Fruit fly (Drosophila melanogaster) whole organism, embryonic: ENCODE data around the gene Polr2I.

Experiments
- ATbp ChIP-seq: fragments of 200-800 bp; sonication (Bioruptor generic); optimal IDR thresholded peaks from 2 replicates; lab custom pipeline; 2017; ENCODE audit warnings: missing biosample characterization, mild to moderate bottlenecking, missing genetic modification characterization, missing genetic modification reagents
- Atf-2 ChIP-seq: fragments of 200-800 bp; sonication (Bioruptor generic); optimal IDR thresholded peaks from 2 replicates; lab custom pipeline; 2016; ENCODE audit warnings: missing biosample characterization, missing genetic modification characterization
- Awh ChIP-seq: fragments of 200-800 bp; sonication (Bioruptor generic); IDR thresholded peaks from 2 replicates; pipeline ENCODE4, ENCODE4 v1.3.6; 2022; ENCODE audit warnings: missing biosample characterization, missing genetic modification characterization
- C15 ChIP-seq: fragments of 200-800 bp; sonication (Bioruptor generic); IDR thresholded peaks from 3 replicates; pipeline ENCODE4 v1.3.6; 2022; ENCODE audit warnings: missing biosample characterization, missing genetic modification characterization
- CG1024 ChIP-seq: fragments of 200-800 bp; sonication (Bioruptor generic); IDR thresholded peaks from 2 replicates; pipeline ENCODE4 v1.3.6; 2022; ENCODE audit warnings: missing biosample characterization, missing genetic modification characterization
- CG10267 ChIP-seq: fragments of 200-800 bp; sonication (Bioruptor generic); optimal IDR thresholded peaks from 2 replicates; lab custom pipeline; 2018; ENCODE audit warnings: missing biosample characterization, mild to moderate bottlenecking, missing genetic modification characterization, moderate library complexity
- CG10321 ChIP-seq: fragments of 200-800 bp; sonication (Bioruptor generic); IDR thresholded peaks from 2 replicates; pipeline ENCODE4 v1.3.6; 2022; ENCODE audit warnings: missing biosample characterization, missing genetic modification characterization
- CG10462 ChIP-seq: fragments of 200-800 bp; sonication (Bioruptor generic); optimal IDR thresholded peaks from 2 replicates; lab custom pipeline; 2016; ENCODE audit warnings: missing biosample characterization, missing genetic modification characterization
- CG11247 ChIP-seq: fragments of 200-800 bp; sonication (Bioruptor generic); IDR thresholded peaks from 2 replicates; pipeline ENCODE4 v1.3.6; 2022; ENCODE audit warnings: missing biosample characterization, missing genetic modification characterization
- CG12236 ChIP-seq: fragments of 200-800 bp; sonication (Bioruptor generic); optimal IDR thresholded peaks from 2 replicates; lab custom pipeline; 2016; ENCODE audit warnings: missing biosample characterization, missing genetic modification characterization
- CG12744 ChIP-seq: fragments of 200-800 bp; sonication (Bioruptor generic); optimal IDR thresholded peaks from 2 replicates; lab custom pipeline; 2016; ENCODE audit warnings: missing biosample characterization, missing genetic modification characterization
- CG13424 ChIP-seq: fragments of 200-800 bp; sonication (Bioruptor generic); optimal IDR thresholded peaks from 2 replicates; lab custom pipeline; 2019; ENCODE audit warnings: missing biosample characterization, mild to moderate bottlenecking, missing genetic modification characterization, moderate library complexity
- CG3407 ChIP-seq: fragments of 200-800 bp; sonication (Bioruptor generic); optimal IDR thresholded peaks from 2 replicates; lab custom pipeline; 2018; ENCODE audit warnings: missing biosample characterization, mild to moderate bottlenecking, missing genetic modification characterization
- CG34376 ChIP-seq: fragments of 200-800 bp; sonication (Bioruptor generic); optimal IDR thresholded peaks from 2 replicates; lab custom pipeline; 2018; ENCODE audit warnings: missing biosample characterization, mild to moderate bottlenecking, missing genetic modification characterization
- CG42726 ChIP-seq: fragments of 200-800 bp; sonication (Bioruptor generic); IDR thresholded peaks from 2 replicates; pipeline ENCODE4 v1.3.6; 2022; ENCODE audit warnings: missing biosample characterization, missing genetic modification characterization; ENCODE audit not compliant: partially characterized antibody
- CG6254 ChIP-seq: fragments of 200-800 bp; sonication (Bioruptor generic); optimal IDR thresholded peaks from 3 replicates; lab custom pipeline; 2017; ENCODE audit warnings: mild to moderate bottlenecking, missing biosample characterization, missing genetic modification reagents, missing genetic modification characterization
- CG6689 ChIP-seq: fragments of 200-800 bp; sonication (Bioruptor generic); IDR thresholded peaks from 2 replicates; pipeline ENCODE4 v1.3.6; 2022; ENCODE audit warnings: missing biosample characterization, missing genetic modification characterization
- CG7271 ChIP-seq: fragments of 200-800 bp; sonication (Bioruptor generic); optimal IDR thresholded peaks from 2 replicates; lab custom pipeline; 2018; ENCODE audit warnings: missing biosample characterization, mild to moderate bottlenecking, missing genetic modification characterization, moderate library complexity
- CG7556 ChIP-seq: fragments of 200-800 bp; sonication (Bioruptor generic); optimal IDR thresholded peaks from 2 replicates; lab custom pipeline; 2017; ENCODE audit warnings: missing biosample characterization, mild to moderate bottlenecking, missing genetic modification characterization
- Dad ChIP-seq: fragments of 200-800 bp; sonication (Bioruptor generic); optimal IDR thresholded peaks from 3 replicates; lab custom pipeline; 2016; ENCODE audit warnings: missing biosample characterization, missing genetic modification characterization
- Dip3 ChIP-seq: fragments of 200-800 bp; sonication (Bioruptor generic); optimal IDR thresholded peaks from 3 replicates; lab custom pipeline; 2016; ENCODE audit warnings: missing biosample characterization, missing genetic modification characterization
- Elba2 ChIP-seq: fragments of 200-800 bp; sonication (Bioruptor generic); optimal IDR thresholded peaks from 3 replicates; lab custom pipeline; 2016; ENCODE audit warnings: missing biosample characterization, missing genetic modification characterization
- Gug ChIP-seq: fragments of 200-800 bp; sonication (Bioruptor generic); IDR thresholded peaks from 4 replicates; pipeline ENCODE4 v1.3.6; 2022; ENCODE audit warnings: missing biosample characterization, missing genetic modification characterization
- Hmr ChIP-seq: fragments of 200-800 bp; sonication (Bioruptor generic); optimal IDR thresholded peaks from 3 replicates; lab custom pipeline; 2017; ENCODE audit warnings: mild to moderate bottlenecking, missing biosample characterization, missing genetic modification reagents, missing genetic modification characterization
- Hmx ChIP-seq: fragments of 200-800 bp; sonication (Bioruptor generic); optimal IDR thresholded peaks from 2 replicates; lab custom pipeline; 2016; ENCODE audit warnings: missing biosample characterization, missing genetic modification characterization
- Kr ChIP-seq: fragments of 200-800 bp; sonication (Bioruptor generic); optimal IDR thresholded peaks from 2 replicates; lab custom pipeline; 2017; ENCODE audit warnings: missing biosample characterization, mild to moderate bottlenecking, missing genetic modification characterization
- Med ChIP-seq: fragments of 200-800 bp; sonication (Bioruptor generic); peaks from one replicate; lab custom pipeline; 2016; ENCODE audit warnings: missing biosample characterization, missing genetic modification characterization, mild to moderate bottlenecking, inconsistent platforms, moderate library complexity
- Oli ChIP-seq: fragments of 200-800 bp; sonication (Bioruptor generic); optimal IDR thresholded peaks from 2 replicates; lab custom pipeline; 2018; ENCODE audit warnings: missing biosample characterization, mild to moderate bottlenecking, missing genetic modification characterization, moderate library complexity
- Stat92E ChIP-seq, 3 experiments: fragments of >200 bp in 2 of 3; fragments of 200-800 bp in 1 of 3; sonication (Bioruptor generic) in 1 of 3; optimal IDR thresholded peaks; 2 replicates each; lab custom pipeline; 2017 to 2019; ENCODE audit warnings: missing biosample characterization in 3 of 3, missing genetic modification characterization in 3 of 3, mild to moderate bottlenecking in 1 of 3, moderate library complexity in 1 of 3
- Xrp1 ChIP-seq: fragments of 200-800 bp; sonication (Bioruptor generic); IDR thresholded peaks from 2 replicates; pipeline ENCODE4 v1.3.6; 2022; ENCODE audit warnings: missing biosample characterization, missing genetic modification characterization
- cato ChIP-seq: fragments of 200-800 bp; sonication (Bioruptor generic); optimal IDR thresholded peaks from 2 replicates; lab custom pipeline; 2016; ENCODE audit warnings: missing biosample characterization, missing genetic modification characterization, borderline replicate concordance
- caup ChIP-seq: fragments of 200-800 bp; sonication (Bioruptor generic); optimal IDR thresholded peaks from 3 replicates; lab custom pipeline; 2017; ENCODE audit warnings: missing biosample characterization, mild to moderate bottlenecking, missing genetic modification characterization, moderate library complexity; ENCODE audit not compliant: severe bottlenecking
- chn ChIP-seq: fragments of 200-800 bp; sonication (Bioruptor generic); optimal IDR thresholded peaks from 2 replicates; lab custom pipeline; 2016; ENCODE audit warnings: missing biosample characterization, missing genetic modification characterization
- disco-r ChIP-seq: fragments of 200-800 bp; sonication (Bioruptor generic); optimal IDR thresholded peaks from 2 replicates; lab custom pipeline; 2016; ENCODE audit warnings: missing biosample characterization, missing genetic modification characterization
- exex ChIP-seq: fragments of 200-800 bp; sonication (Bioruptor generic); optimal IDR thresholded peaks from 4 replicates; lab custom pipeline; 2018; ENCODE audit warnings: missing biosample characterization, mild to moderate bottlenecking, missing genetic modification characterization, moderate library complexity
- fd96Cb ChIP-seq: fragments of 200-800 bp; sonication (Bioruptor generic); optimal IDR thresholded peaks from 2 replicates; lab custom pipeline; 2018; ENCODE audit warnings: missing biosample characterization, mild to moderate bottlenecking, missing genetic modification characterization, moderate library complexity
- hb ChIP-seq: fragments of 200-800 bp; sonication (Bioruptor generic); IDR thresholded peaks from 3 replicates; pipeline ENCODE4 v1.3.6; 2022; ENCODE audit warnings: missing biosample characterization, missing genetic modification characterization; ENCODE audit not compliant: partially characterized antibody
- knrl ChIP-seq: fragments of 200-800 bp; sonication (Bioruptor generic); IDR thresholded peaks from 3 replicates; pipeline ENCODE4 v1.3.6; 2022; ENCODE audit warnings: missing biosample characterization, missing genetic modification characterization; ENCODE audit not compliant: partially characterized antibody
- mld ChIP-seq: fragments of 200-800 bp; sonication (Bioruptor generic); IDR thresholded peaks from 3 replicates; pipeline ENCODE4 v1.3.6; 2022; ENCODE audit warnings: missing biosample characterization, missing genetic modification characterization; ENCODE audit not compliant: partially characterized antibody
- nom ChIP-seq: fragments of 200-800 bp; sonication (Bioruptor generic); optimal IDR thresholded peaks from 2 replicates; lab custom pipeline; 2017; ENCODE audit warnings: missing biosample characterization, missing genetic modification characterization, mild to moderate bottlenecking, moderate library complexity, missing genetic modification reagents
- onecut ChIP-seq: fragments of 200-800 bp; sonication (Bioruptor generic); IDR thresholded peaks from 2 replicates; pipeline ENCODE4 v1.3.6; 2022; ENCODE audit warnings: missing biosample characterization, missing genetic modification characterization
- org-1 ChIP-seq: fragments of 200-800 bp; sonication (Bioruptor generic); optimal IDR thresholded peaks from 2 replicates; lab custom pipeline; 2017; ENCODE audit warnings: missing biosample characterization, missing genetic modification characterization
- row ChIP-seq: fragments of 200-800 bp; sonication (Bioruptor generic); IDR thresholded peaks from 3 replicates; pipeline ENCODE4 v1.3.6; 2022; ENCODE audit warnings: missing biosample characterization, missing genetic modification characterization
- sima ChIP-seq: fragments of 200-800 bp; sonication (Bioruptor generic); optimal IDR thresholded peaks from 2 replicates; lab custom pipeline; 2016; ENCODE audit warnings: missing biosample characterization, missing genetic modification characterization
- sob ChIP-seq: fragments of 200-800 bp; sonication (Bioruptor generic); IDR thresholded peaks from 2 replicates; pipeline ENCODE4 v1.3.6; 2022; ENCODE audit warnings: missing biosample characterization, missing genetic modification characterization
- ssp ChIP-seq: fragments of 200-800 bp; sonication (Bioruptor generic); IDR thresholded peaks from 2 replicates; pipeline ENCODE4 v1.3.6; 2022; ENCODE audit warnings: missing biosample characterization, missing genetic modification characterization
- trem ChIP-seq: fragments of 200-800 bp; optimal IDR thresholded peaks from 3 replicates; lab custom pipeline; 2019; ENCODE audit warnings: missing biosample characterization, mild to moderate bottlenecking, missing genetic modification characterization, moderate library complexity
- vfl ChIP-seq: fragments of 200-800 bp; sonication (Bioruptor generic); optimal IDR thresholded peaks from 2 replicates; lab custom pipeline; 2016; ENCODE audit warnings: missing biosample characterization, missing genetic modification characterization
- zfh1 ChIP-seq: fragments of 200-800 bp; sonication (Bioruptor generic); IDR thresholded peaks from 3 replicates; pipeline ENCODE4 v1.3.6; 2022; ENCODE audit warnings: missing biosample characterization, missing genetic modification characterization
- zfh2 ChIP-seq: fragments of 200-800 bp; sonication (Bioruptor generic); optimal IDR thresholded peaks from 2 replicates; lab custom pipeline; 2016; ENCODE audit warnings: missing biosample characterization, missing genetic modification characterization

Polr2I gene

DNA sequence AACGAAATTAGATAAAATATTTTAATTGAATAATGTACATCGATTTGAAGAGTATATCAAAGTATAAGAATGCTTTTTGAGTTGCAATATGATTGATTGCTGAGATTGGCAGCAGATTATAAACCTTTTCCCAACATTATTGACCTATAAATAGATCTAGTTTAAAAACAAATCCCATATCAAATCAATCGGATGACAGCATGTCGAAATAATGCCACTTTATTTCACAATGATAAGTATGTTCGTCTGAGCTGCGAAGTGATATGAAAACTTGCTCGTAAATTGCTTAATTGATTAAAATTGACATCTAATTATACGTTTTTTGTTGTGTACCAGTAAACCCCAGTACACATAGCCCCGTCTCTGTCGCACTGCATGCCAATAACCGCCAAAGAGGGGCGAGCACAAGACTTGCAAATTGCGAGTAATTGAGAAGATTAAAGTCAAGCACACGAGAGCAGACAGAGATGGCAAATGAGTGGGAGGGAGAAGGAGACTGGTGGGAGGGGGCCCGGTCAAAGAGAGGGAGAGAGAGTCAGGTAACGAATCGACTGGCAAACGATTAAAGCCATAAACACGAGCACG is 25.8 kb upstream of the Polr2I start (continued):
- TF ChIP-seq caup (GFP tag; lab: Kevin White, UChicago) (no peak), chn (GFP tag; lab: Kevin White, UChicago) (peak; percentile 1), sob (GFP tag; lab: Robert Waterston, UW) (no peak), CG42726 (GFP tag; lab: Robert Waterston, UW) (no peak), Med (GFP tag; lab: Kevin White, UChicago) (peak; percentile 80), CG13424 (peak; percentile 40), row (GFP tag; lab: Robert Waterston, UW) (no peak), ATbp (no peak), CG10462 (GFP tag; lab: Kevin White, UChicago) (peak; percentile 14), CG10267 (tag; lab: Kevin White, UChicago) (no peak), CG3407 (GFP tag; lab: Kevin White, UChicago) (no peak), CG34376 (GFP tag; lab: Kevin White, UChicago) (no peak), zfh1 (GFP tag; lab: Robert Waterston, UW) (no peak), zfh2 (GFP tag; lab: Kevin White, UChicago) (peak; percentile 65), CG12236 (GFP tag; lab: Kevin White, UChicago) (no peak), Elba2 (GFP tag; lab: Kevin White, UChicago) (no peak), CG6254 (GFP tag; lab: Kevin White, UChicago) (no peak), Stat92E (GFP tag; optimal IDR thresholded peaks at IDR 0.05; lab: Kevin White, UChicago) (no peak), CG7271 (tag; lab: Kevin White, UChicago) (no peak), nom (no peak), exex (tag; lab: Kevin White, UChicago) (peak; percentile 73), CG12744 (GFP tag; lab: Kevin White, UChicago) (no peak), sima (GFP tag; lab: Kevin White, UChicago) (no peak), Atf-2 (GFP tag; lab: Kevin White, UChicago) (peak; percentile 61), Dip3 (peak; percentile 37), cato (GFP tag; lab: Kevin White, UChicago) (no peak), CG1024 (GFP tag; lab: Robert Waterston, UW) (no peak), hb (GFP tag; lab: Robert Waterston, UW) (no peak), Awh (no peak), CG11247 (GFP tag; lab: Robert Waterston, UW) (no peak), ssp (no peak), onecut (no peak), Kr (GFP tag; lab: Kevin White, UChicago) (no peak), org-1 (GFP tag; lab: Kevin White, UChicago) (no peak), CG6689 (GFP tag; lab: Robert Waterston, UW) (no peak), vfl (no peak), Hmr (GFP tag; lab: Kevin White, UChicago) (peak; percentile 61), disco-r (GFP tag; lab: Kevin White, UChicago) (no peak), Gug (GFP tag; lab: Robert Waterston, UW) (no peak; the same call in 2 of the 4 replicates), knrl (GFP tag; lab: Robert Waterston, UW) (no peak), mld (GFP tag; lab: Robert Waterston, UW) (no peak), Oli (tag; lab: Kevin White, UChicago) (peak; percentile 72), CG10321 (no peak), Hmx (GFP tag; lab: Kevin White, UChicago) (peak; percentile 6), C15 (GFP tag; lab: Robert Waterston, UW) (no peak), CG7556 (GFP tag; lab: Kevin White, UChicago) (no peak), trem (tag; lab: Kevin White, UChicago) (no peak), Dad (no peak), fd96Cb (tag; lab: Kevin White, UChicago) (no peak), Xrp1 (GFP tag; lab: Robert Waterston, UW) (no peak)
